Worm (Caenorhabditis elegans): Measurements from ENCODE around the gene srd-65.

Gene srd-65

DNA sequence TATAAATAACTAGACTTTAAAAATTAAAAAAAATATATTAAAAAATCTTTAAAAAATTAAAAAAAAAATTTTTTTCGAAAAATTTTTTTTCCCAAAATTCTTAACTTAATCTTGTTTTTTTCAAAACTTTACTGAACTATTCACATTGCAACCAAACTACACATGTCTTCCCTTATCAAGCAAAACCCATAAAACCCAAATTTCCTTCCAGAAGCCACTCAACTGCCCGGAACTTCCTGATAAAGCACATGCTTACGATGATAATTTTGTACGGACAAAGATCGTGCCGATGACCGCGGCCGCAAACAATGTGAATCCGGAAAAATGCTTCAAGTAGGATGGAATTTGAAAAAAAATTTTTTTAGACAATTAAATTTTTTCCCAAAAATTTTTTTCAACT, 11.5 kb downstream of the srd-65 start:
- TF ChIP-seq bed-3 (GFP tag; optimal IDR thresholded peaks at IDR 0.05) (no peak), zip-8 (tag; optimal IDR thresholded peaks at IDR 0.05) (no peak), cnd-1 (tag; optimal IDR thresholded peaks at IDR 0.05) (no peak), blmp-1 (tag; optimal IDR thresholded peaks at IDR 0.05) (no peak), elt-1 (tag; optimal IDR thresholded peaks at IDR 0.05; ENCODE audit: borderline replicate concordance, insufficient read depth) (no peak), mls-2 (tag; optimal IDR thresholded peaks at IDR 0.05) (no peak), unc-120 (tag; optimal IDR thresholded peaks at IDR 0.05; ENCODE audit: poor library complexity, severe bottlenecking) (no peak), elt-3 (tag; optimal IDR thresholded peaks at IDR 0.05) (no peak), mab-5 (tag; optimal IDR thresholded peaks at IDR 0.05) (no peak), lin-13 (tag; optimal IDR thresholded peaks at IDR 0.05) (no peak), nhr-28 (tag; optimal IDR thresholded peaks at IDR 0.05) (no peak), ham-2 (GFP tag; optimal IDR thresholded peaks at IDR 0.05) (no peak), nhr-237 (tag; optimal IDR thresholded peaks at IDR 0.05) (no peak), lin-32 (GFP tag; optimal IDR thresholded peaks at IDR 0.05) (no peak)

DNA sequence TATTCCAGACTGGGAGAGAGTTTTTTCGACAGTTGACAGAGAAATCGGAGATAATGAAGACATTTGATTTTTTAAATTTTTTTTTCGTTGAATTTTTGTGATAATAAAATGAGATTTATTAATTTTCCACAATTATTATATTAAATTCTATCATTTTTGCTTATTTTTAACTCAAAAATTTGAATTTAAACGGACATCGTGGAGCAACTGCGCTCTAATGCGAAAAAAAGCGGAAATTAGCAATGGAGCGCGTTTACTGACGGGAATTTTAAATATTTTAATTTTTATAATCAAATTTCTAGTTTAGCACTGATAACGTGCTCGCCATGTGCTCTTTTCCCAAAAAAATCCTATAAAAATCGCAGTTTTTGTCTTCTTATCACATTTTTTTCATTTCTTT, 12.7 kb downstream of the srd-65 start, which contains the start of gene C39B5.14:
Gene C39B5.14 (plus strand): TSS at position 301 of the 400 bp plus-strand sequence.
- TF ChIP-seq lsy-2 (tag; optimal IDR thresholded peaks at IDR 0.05) (no peak), elt-3 (tag; optimal IDR thresholded peaks at IDR 0.05) (no peak), bed-3 (GFP tag; optimal IDR thresholded peaks at IDR 0.05) (no peak), tbx-8 (GFP tag; optimal IDR thresholded peaks at IDR 0.05) (no peak), ham-2 (GFP tag; optimal IDR thresholded peaks at IDR 0.05) (no peak), nhr-76 (tag; optimal IDR thresholded peaks at IDR 0.05) (no peak), nhr-12 (tag; optimal IDR thresholded peaks at IDR 0.05) (no peak), nhr-2 (tag; optimal IDR thresholded peaks at IDR 0.05) (no peak)

DNA sequence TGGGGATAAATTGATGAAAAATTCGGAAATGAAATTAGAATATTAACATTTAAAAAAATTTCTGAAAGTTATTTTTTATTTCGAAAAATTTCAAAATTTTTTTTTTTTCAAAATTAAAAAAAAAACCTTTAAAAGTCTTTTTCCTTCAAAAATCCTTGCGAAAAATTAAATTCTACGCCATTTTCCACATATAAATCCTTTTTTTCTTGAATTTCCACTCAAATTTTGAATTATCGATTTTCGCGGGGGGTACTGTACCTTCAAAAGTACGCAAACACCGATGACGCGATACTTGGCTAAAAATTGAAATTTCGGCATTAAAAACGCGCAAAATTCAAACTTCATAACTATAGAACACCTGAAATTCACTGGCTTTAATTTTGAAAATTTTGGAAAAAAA, 13.2 kb downstream of the srd-65 start:
- TF ChIP-seq snpc-4 (tag; optimal IDR thresholded peaks at IDR 0.05) (no peak), elt-3 (tag; optimal IDR thresholded peaks at IDR 0.05) (no peak), ceh-43 (GFP tag; optimal IDR thresholded peaks at IDR 0.05) (no peak), nhr-28 (tag; optimal IDR thresholded peaks at IDR 0.05) (no peak), nhr-237 (tag; optimal IDR thresholded peaks at IDR 0.05) (no peak), drap-1 (GFP tag; optimal IDR thresholded peaks at IDR 0.05) (no peak)

DNA sequence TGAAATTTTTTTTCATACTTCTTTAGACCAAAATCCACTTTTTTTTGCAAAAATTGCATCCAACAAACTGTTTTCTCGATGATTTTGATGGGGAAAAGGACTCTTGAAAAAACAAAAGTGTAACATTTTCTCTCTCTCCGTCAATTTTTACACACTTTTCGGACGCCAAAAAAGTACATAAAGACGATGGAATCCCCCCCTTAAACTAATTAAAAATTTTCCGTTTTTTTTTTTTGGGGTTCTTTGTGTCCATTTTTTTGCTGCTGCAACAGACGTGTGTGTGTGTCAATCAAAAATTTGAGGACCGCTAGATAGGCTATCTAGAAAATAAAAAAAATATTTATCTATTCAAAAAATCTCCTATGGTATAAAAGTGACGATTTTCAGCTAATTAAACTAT, 16.0 kb downstream of the srd-65 start, which contains the start of gene C39B5.5:
Gene C39B5.5 (plus strand): TSS at position 301 of the 400 bp plus-strand sequence.
- TF ChIP-seq lin-32 (GFP tag; optimal IDR thresholded peaks at IDR 0.05) (no peak), unc-39 (tag; optimal IDR thresholded peaks at IDR 0.05) (no peak), hlh-1 (tag; optimal IDR thresholded peaks at IDR 0.05) (no peak), sem-2 (GFP tag; optimal IDR thresholded peaks at IDR 0.05) (no peak), zip-8 (tag; optimal IDR thresholded peaks at IDR 0.05) (no peak), nhr-2 (tag; optimal IDR thresholded peaks at IDR 0.05) (no peak), ztf-11 (tag; optimal IDR thresholded peaks at IDR 0.05) (no peak), ceh-43 (GFP tag; optimal IDR thresholded peaks at IDR 0.05) (no peak), drap-1 (GFP tag; optimal IDR thresholded peaks at IDR 0.05) (no peak), M03D4.4 (tag; optimal IDR thresholded peaks at IDR 0.05) (no peak), flh-1 (GFP tag; optimal IDR thresholded peaks at IDR 0.05) (no peak), mab-5 (tag; optimal IDR thresholded peaks at IDR 0.05) (no peak), elt-1 (tag; optimal IDR thresholded peaks at IDR 0.05; ENCODE audit: borderline replicate concordance, insufficient read depth) (no peak), nhr-12 (tag; optimal IDR thresholded peaks at IDR 0.05) (no peak), lin-13 (tag; optimal IDR thresholded peaks at IDR 0.05) (no peak), ceh-39 (tag; optimal IDR thresholded peaks at IDR 0.05) (no peak), bed-3 (GFP tag; optimal IDR thresholded peaks at IDR 0.05) (no peak), ceh-83 (GFP tag; optimal IDR thresholded peaks at IDR 0.05) (no peak), unc-62 (GFP tag; optimal IDR thresholded peaks at IDR 0.05) (no peak), blmp-1 (tag; optimal IDR thresholded peaks at IDR 0.05) (no peak)

DNA sequence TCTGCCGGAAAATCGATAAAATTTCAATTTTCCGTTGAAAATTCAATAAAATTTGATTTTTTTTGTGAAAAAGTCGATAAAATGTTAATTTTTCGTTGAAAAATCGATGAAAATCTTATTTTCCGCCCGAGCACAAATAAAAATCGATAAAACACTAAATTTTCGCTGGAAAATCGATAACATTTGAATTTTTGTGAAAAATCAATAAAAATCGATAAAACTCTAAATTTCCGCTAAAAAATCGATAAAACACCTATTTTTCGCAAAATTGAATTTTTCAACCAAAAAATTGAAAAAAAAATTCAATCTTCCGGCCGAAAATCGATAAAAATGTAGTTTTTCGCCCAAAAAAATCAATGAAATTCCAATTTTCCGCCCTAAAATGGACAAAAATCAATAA, 18.7 kb downstream of the srd-65 start:
- TF ChIP-seq snpc-4 (tag; optimal IDR thresholded peaks at IDR 0.05) (no peak), M03D4.4 (tag; optimal IDR thresholded peaks at IDR 0.05) (no peak), unc-62 (GFP tag; optimal IDR thresholded peaks at IDR 0.05) (no peak), blmp-1 (tag; optimal IDR thresholded peaks at IDR 0.05) (no peak)
